Worm (Caenorhabditis elegans) whole organism, L2 larva: Measurements from ENCODE around the gene F22F7.4.

Experiments
- C34F6.9 ChIP-seq: fragments of 150-350 bp; optimal IDR thresholded peaks from 2 replicates; lab custom pipeline; 2014; ENCODE audit warnings: missing biosample characterization, missing genetic modification characterization
- F13H6.1 ChIP-seq: sonication (generic microtip); optimal IDR thresholded peaks from 2 replicates; lab custom pipeline; 2016; ENCODE audit warnings: missing genetic modification characterization, missing compliant biosample characterization
- R02D3.7 ChIP-seq: fragments of 150-350 bp; optimal IDR thresholded peaks from 2 replicates; lab custom pipeline; 2014; ENCODE audit warnings: missing biosample characterization, missing genetic modification characterization
- Y55F3AM.14 ChIP-seq: fragments of 200-800 bp; sonication (Bioruptor generic); optimal IDR thresholded peaks from 2 replicates; lab custom pipeline; 2018; ENCODE audit warnings: mild to moderate bottlenecking, missing genetic modification characterization, missing compliant biosample characterization
- ZK546.5 ChIP-seq: sonication (generic microtip); optimal IDR thresholded peaks from 2 replicates; lab custom pipeline; 2017; ENCODE audit warnings: missing biosample characterization, missing genetic modification characterization
- alr-1 ChIP-seq: fragments of 150-350 bp; optimal IDR thresholded peaks from 2 replicates; lab custom pipeline; 2014; ENCODE audit warnings: missing biosample characterization, missing genetic modification characterization
- aly-2 ChIP-seq: fragments of 150-350 bp; optimal IDR thresholded peaks from 2 replicates; lab custom pipeline; 2014; ENCODE audit warnings: missing biosample characterization, missing genetic modification characterization
- ama-1 ChIP-seq: fragments of 150-350 bp; optimal IDR thresholded peaks from 2 replicates; lab custom pipeline; 2018; ENCODE audit warnings: inconsistent platforms
- blmp-1 ChIP-seq: sonication (generic microtip); optimal IDR thresholded peaks from 2 replicates; lab custom pipeline; 2017; ENCODE audit warnings: missing genetic modification characterization, mild to moderate bottlenecking, missing compliant biosample characterization, antibody characterized with exemption, moderate library complexity; ENCODE audit not compliant: insufficient read depth
- ceh-16 ChIP-seq: fragments of 150-350 bp; optimal IDR thresholded peaks from 2 replicates; lab custom pipeline; 2014; ENCODE audit warnings: missing biosample characterization, missing genetic modification characterization
- ceh-82 ChIP-seq: fragments of 150-350 bp; optimal IDR thresholded peaks from 2 replicates; lab custom pipeline; 2014; ENCODE audit warnings: missing biosample characterization, missing genetic modification characterization
- crh-2 ChIP-seq: sonication (generic microtip); optimal IDR thresholded peaks from 2 replicates; lab custom pipeline; 2017; ENCODE audit warnings: missing biosample characterization, missing genetic modification characterization
- dmd-4 ChIP-seq: sonication (generic microtip); optimal IDR thresholded peaks from 2 replicates; lab custom pipeline; 2017; ENCODE audit warnings: missing biosample characterization, missing genetic modification characterization
- egl-27 ChIP-seq: sonication (generic microtip); optimal IDR thresholded peaks from 3 replicates; lab custom pipeline; 2017; ENCODE audit warnings: missing biosample characterization, missing genetic modification reagents, missing genetic modification characterization
- elt-1 ChIP-seq: fragments of 150-350 bp; optimal IDR thresholded peaks from 2 replicates; lab custom pipeline; 2014; ENCODE audit warnings: missing biosample characterization, missing genetic modification characterization
- elt-3 ChIP-seq: sonication (generic microtip); optimal IDR thresholded peaks from 2 replicates; lab custom pipeline; 2017; ENCODE audit warnings: missing biosample characterization, missing genetic modification characterization
- fos-1 ChIP-seq: fragments of 150-350 bp; optimal IDR thresholded peaks from 2 replicates; lab custom pipeline; 2014; ENCODE audit warnings: missing biosample characterization, missing genetic modification characterization
- gmeb-1 ChIP-seq: fragments of 150-350 bp; optimal IDR thresholded peaks from 2 replicates; lab custom pipeline; 2014; ENCODE audit warnings: missing biosample characterization, missing genetic modification characterization
- lin-11 ChIP-seq: fragments of 150-350 bp; sonication (generic microtip); optimal IDR thresholded peaks from 2 replicates; lab custom pipeline; 2014; ENCODE audit warnings: missing biosample characterization, missing genetic modification characterization, inconsistent platforms, mixed read lengths
- lin-13 ChIP-seq: fragments of 150-350 bp; optimal IDR thresholded peaks from 2 replicates; lab custom pipeline; 2014; ENCODE audit warnings: missing biosample characterization, missing genetic modification reagents, missing genetic modification characterization
- lin-39 ChIP-seq: fragments of 150-350 bp; optimal IDR thresholded peaks from 2 replicates; lab custom pipeline; 2014; ENCODE audit warnings: missing biosample characterization, missing genetic modification reagents, missing genetic modification characterization
- lsy-2 ChIP-seq, 2 experiments: fragments of 150-350 bp in 1 of 2; sonication (generic microtip) in 1 of 2; optimal IDR thresholded peaks; 2 replicates each; lab custom pipeline; 2014 to 2017; ENCODE audit warnings: missing biosample characterization in 2 of 2, missing genetic modification characterization in 2 of 2
- mab-5 ChIP-seq: fragments of 150-350 bp; optimal IDR thresholded peaks from 2 replicates; lab custom pipeline; 2014; ENCODE audit warnings: missing biosample characterization, missing genetic modification characterization
- mbf-1 ChIP-seq: sonication (generic microtip); optimal IDR thresholded peaks from 2 replicates; lab custom pipeline; 2017; ENCODE audit warnings: missing biosample characterization, missing genetic modification characterization
- mdl-1 ChIP-seq, 2 experiments: fragments of 150-350 bp in 1 of 2; sonication (generic microtip) in 1 of 2; optimal IDR thresholded peaks; 2 replicates each; lab custom pipeline; 2017; ENCODE audit warnings: missing biosample characterization in 2 of 2, missing genetic modification characterization in 2 of 2
- nhr-10 ChIP-seq: sonication (generic microtip); optimal IDR thresholded peaks from 2 replicates; lab custom pipeline; 2017; ENCODE audit warnings: missing biosample characterization, missing genetic modification characterization
- nhr-11 ChIP-seq: fragments of 150-350 bp; optimal IDR thresholded peaks from 2 replicates; lab custom pipeline; 2014; ENCODE audit warnings: missing biosample characterization, missing genetic modification characterization
- nhr-12 ChIP-seq: fragments of 150-350 bp; optimal IDR thresholded peaks from 2 replicates; lab custom pipeline; 2014; ENCODE audit warnings: missing biosample characterization, missing genetic modification characterization
- nhr-129 ChIP-seq: fragments of 150-350 bp; optimal IDR thresholded peaks from 2 replicates; lab custom pipeline; 2014; ENCODE audit warnings: missing biosample characterization, missing genetic modification characterization
- nhr-21 ChIP-seq: fragments of 150-350 bp; optimal IDR thresholded peaks from 2 replicates; lab custom pipeline; 2014; ENCODE audit warnings: missing biosample characterization, missing genetic modification characterization
- nhr-23 ChIP-seq: fragments of 150-350 bp; optimal IDR thresholded peaks from 2 replicates; lab custom pipeline; 2014; ENCODE audit warnings: missing biosample characterization, missing genetic modification reagents, missing genetic modification characterization
- nhr-237 ChIP-seq: fragments of 150-350 bp; optimal IDR thresholded peaks from 2 replicates; lab custom pipeline; 2014; ENCODE audit warnings: missing biosample characterization, missing genetic modification characterization
- nhr-25 ChIP-seq: fragments of 150-350 bp; sonication (generic microtip); optimal IDR thresholded peaks from 3 replicates; lab custom pipeline; 2014; ENCODE audit warnings: missing biosample characterization, missing genetic modification characterization
- nhr-6 ChIP-seq: fragments of 150-350 bp; optimal IDR thresholded peaks from 2 replicates; lab custom pipeline; 2014; ENCODE audit warnings: missing biosample characterization, missing genetic modification characterization
- nhr-77 ChIP-seq: fragments of 150-350 bp; optimal IDR thresholded peaks from 2 replicates; lab custom pipeline; 2014; ENCODE audit warnings: missing biosample characterization, missing genetic modification characterization
- peb-1 ChIP-seq: fragments of 150-350 bp; optimal IDR thresholded peaks from 2 replicates; lab custom pipeline; 2014; ENCODE audit warnings: missing biosample characterization, missing genetic modification characterization
- sem-4 ChIP-seq: fragments of 150-350 bp; optimal IDR thresholded peaks from 2 replicates; lab custom pipeline; 2014; ENCODE audit warnings: missing biosample characterization, missing genetic modification reagents, missing genetic modification characterization
- skn-1 ChIP-seq: sonication (generic microtip); optimal IDR thresholded peaks from 2 replicates; lab custom pipeline; 2017; ENCODE audit warnings: missing biosample characterization, missing genetic modification characterization
- sma-3 ChIP-seq: sonication (generic microtip); optimal IDR thresholded peaks from 2 replicates; lab custom pipeline; 2016; ENCODE audit warnings: missing genetic modification reagents, missing genetic modification characterization, missing compliant biosample characterization
- sma-9 ChIP-seq, 2 experiments: fragments of 150-350 bp in 1 of 2; sonication (generic microtip) in 1 of 2; optimal IDR thresholded peaks; 2 replicates each; lab custom pipeline; 2014 to 2016; ENCODE audit warnings: missing genetic modification characterization in 2 of 2, mild to moderate bottlenecking in 1 of 2, missing biosample characterization in 1 of 2, missing compliant biosample characterization in 1 of 2, missing genetic modification reagents in 1 of 2, moderate library complexity in 1 of 2
- snpc-4 ChIP-seq: fragments of 150-350 bp; optimal IDR thresholded peaks from 2 replicates; lab custom pipeline; 2014; ENCODE audit warnings: missing biosample characterization, missing genetic modification characterization
- unc-39 ChIP-seq: fragments of 150-350 bp; optimal IDR thresholded peaks from 2 replicates; lab custom pipeline; 2014; ENCODE audit warnings: missing biosample characterization, missing genetic modification characterization
- unc-55 ChIP-seq: fragments of 150-350 bp; sonication (generic microtip); optimal IDR thresholded peaks from 3 replicates; lab custom pipeline; 2014; ENCODE audit warnings: missing biosample characterization, missing genetic modification reagents, missing genetic modification characterization
- unc-62 ChIP-seq: fragments of 150-350 bp; optimal IDR thresholded peaks from 2 replicates; lab custom pipeline; 2014; ENCODE audit warnings: missing biosample characterization, missing genetic modification reagents, missing genetic modification characterization
- zag-1 ChIP-seq: fragments of 150-350 bp; optimal IDR thresholded peaks from 2 replicates; lab custom pipeline; 2014; ENCODE audit warnings: missing biosample characterization, missing genetic modification characterization
- ztf-1 ChIP-seq: fragments of 200-800 bp; sonication (Bioruptor generic); conservative IDR thresholded peaks from 2 replicates; pipeline ENCODE4 v1.3.6; 2022; ENCODE audit warnings: missing genetic modification characterization, missing compliant biosample characterization
- ztf-11 ChIP-seq: sonication (generic microtip); optimal IDR thresholded peaks from 2 replicates; lab custom pipeline; 2017; ENCODE audit warnings: missing biosample characterization, missing genetic modification characterization
- ztf-4 ChIP-seq: fragments of 150-350 bp; optimal IDR thresholded peaks from 2 replicates; lab custom pipeline; 2014; ENCODE audit warnings: missing biosample characterization, missing genetic modification characterization

Gene F22F7.4

ce11 chrV:2133512-2133911 is 27.6 kb upstream of the F22F7.4 start:
- TF ChIP-seq nhr-129 (tag; lab: Kevin White, UChicago) (peak; percentile 78), elt-3 (tag; lab: Kevin White, UChicago) (no peak), nhr-6 (tag; lab: Kevin White, UChicago) (no peak), mbf-1 (tag; lab: Kevin White, UChicago) (no peak), ZK546.5 (no peak), aly-2 (tag; lab: Kevin White, UChicago) (no peak), sma-3 (GFP tag; lab: Kevin White, UChicago) (no peak), nhr-21 (tag; lab: Kevin White, UChicago) (no peak), lin-39 (tag; lab: Kevin White, UChicago) (no peak), ceh-16 (tag; lab: Kevin White, UChicago) (no peak), nhr-10 (tag; lab: Kevin White, UChicago) (no peak), sma-9 (GFP tag; optimal IDR thresholded peaks at IDR 0.05; lab: Kevin White, UChicago) (peak; percentile 93), sma-9 (tag; optimal IDR thresholded peaks at IDR 0.05; lab: Kevin White, UChicago) (no peak), elt-1 (tag; lab: Kevin White, UChicago) (no peak), lin-13 (peak; percentile 50), unc-39 (tag; lab: Kevin White, UChicago) (no peak), mdl-1 (tag; optimal IDR thresholded peaks at IDR 0.05; lab: Kevin White, UChicago) (peak; percentile 58 to 86), zag-1 (tag; lab: Kevin White, UChicago) (peak; percentile 83), Y55F3AM.14 (GFP tag; lab: Kevin White, UChicago) (peak; percentile 78), ama-1 (lab: Kevin White, UChicago) (no peak), snpc-4 (tag; lab: Kevin White, UChicago) (no peak), ztf-4 (tag; lab: Kevin White, UChicago) (peak; percentile 29), skn-1 (tag; lab: Kevin White, UChicago) (no peak), dmd-4 (no peak), crh-2 (tag; lab: Kevin White, UChicago) (peak; percentile 62), blmp-1 (tag; lab: Kevin White, UChicago) (no peak), mab-5 (no peak), C34F6.9 (tag; lab: Kevin White, UChicago) (peak; percentile 84), unc-55 (GFP tag; lab: Kevin White, UChicago) (peak; percentile 59), nhr-237 (tag; lab: Kevin White, UChicago) (no peak), F13H6.1 (peak; percentile 87), gmeb-1 (tag; lab: Kevin White, UChicago) (no peak), ztf-11 (tag; lab: Kevin White, UChicago) (no peak), nhr-11 (tag; lab: Kevin White, UChicago) (no peak), ztf-1 (GFP tag; lab: Robert Waterston, UW) (no peak), sem-4 (tag; lab: Kevin White, UChicago) (peak; percentile 69), nhr-12 (tag; lab: Kevin White, UChicago) (no peak), egl-27 (tag; lab: Kevin White, UChicago) (peak; percentile 11), ceh-82 (no peak), nhr-23 (tag; lab: Kevin White, UChicago) (no peak), peb-1 (tag; lab: Kevin White, UChicago) (no peak), lsy-2 (tag; optimal IDR thresholded peaks at IDR 0.05; lab: Kevin White, UChicago) (peak in 1 of 2 experiments; percentile 68), fos-1 (tag; lab: Kevin White, UChicago) (peak; percentile 9), nhr-77 (no peak), alr-1 (tag; lab: Kevin White, UChicago) (no peak), unc-62 (GFP tag; lab: Kevin White, UChicago) (no peak), lin-11 (tag; lab: Kevin White, UChicago) (peak; percentile 64), nhr-25 (no peak), R02D3.7 (tag; lab: Kevin White, UChicago) (no peak)
